Worm (Caenorhabditis elegans) whole organism, mixed stage, embryonic: ENCODE measurements around the gene F41H10.4.

Experiments used
- bed-3 ChIP-seq: fragments of 200-800 bp; sonication (Bioruptor generic); optimal IDR thresholded peaks from 3 replicates; lab custom pipeline; 2018; ENCODE audit warnings: mild to moderate bottlenecking, missing genetic modification characterization, moderate library complexity, missing compliant biosample characterization
- ceh-39 ChIP-seq: fragments of 150-350 bp; optimal IDR thresholded peaks from 2 replicates; lab custom pipeline; 2014; ENCODE audit warnings: missing biosample characterization, missing genetic modification characterization
- elt-3 ChIP-seq: fragments of 150-350 bp; optimal IDR thresholded peaks from 2 replicates; lab custom pipeline; 2014; ENCODE audit warnings: missing biosample characterization, missing genetic modification characterization
- hlh-1 ChIP-seq: fragments of 150-350 bp; optimal IDR thresholded peaks from 2 replicates; lab custom pipeline; 2014; ENCODE audit warnings: missing biosample characterization, missing genetic modification reagents, missing genetic modification characterization
- lin-13 ChIP-seq: fragments of 150-350 bp; optimal IDR thresholded peaks from 2 replicates; lab custom pipeline; 2014; ENCODE audit warnings: missing biosample characterization, missing genetic modification characterization
- lsy-2 ChIP-seq: fragments of 150-350 bp; optimal IDR thresholded peaks from 2 replicates; lab custom pipeline; 2014; ENCODE audit warnings: missing biosample characterization, missing genetic modification characterization
- mep-1 ChIP-seq: fragments of 150-350 bp; optimal IDR thresholded peaks from 2 replicates; lab custom pipeline; 2017; ENCODE audit warnings: missing biosample characterization, missing genetic modification reagents, missing genetic modification characterization, inconsistent platforms
- nhr-12 ChIP-seq: fragments of 150-350 bp; optimal IDR thresholded peaks from 2 replicates; lab custom pipeline; 2014; ENCODE audit warnings: missing biosample characterization, missing genetic modification characterization
- nhr-76 ChIP-seq: sonication (generic microtip); optimal IDR thresholded peaks from 2 replicates; lab custom pipeline; 2017; ENCODE audit warnings: missing biosample characterization, missing genetic modification characterization
- pha-4 ChIP-seq: fragments of 150-350 bp; optimal IDR thresholded peaks from 2 replicates; lab custom pipeline; 2018; ENCODE audit warnings: missing biosample characterization, missing genetic modification reagents, missing genetic modification characterization
- snpc-4 ChIP-seq: fragments of 150-350 bp; optimal IDR thresholded peaks from 2 replicates; lab custom pipeline; 2014; ENCODE audit warnings: missing biosample characterization, missing genetic modification characterization
- unc-62 ChIP-seq: fragments of 150-350 bp; optimal IDR thresholded peaks from 2 replicates; lab custom pipeline; 2014; ENCODE audit warnings: missing biosample characterization, missing genetic modification reagents, missing genetic modification characterization
- ztf-11 ChIP-seq: fragments of 150-350 bp; optimal IDR thresholded peaks from 2 replicates; lab custom pipeline; 2014; ENCODE audit warnings: missing biosample characterization, missing genetic modification characterization

DNA sequence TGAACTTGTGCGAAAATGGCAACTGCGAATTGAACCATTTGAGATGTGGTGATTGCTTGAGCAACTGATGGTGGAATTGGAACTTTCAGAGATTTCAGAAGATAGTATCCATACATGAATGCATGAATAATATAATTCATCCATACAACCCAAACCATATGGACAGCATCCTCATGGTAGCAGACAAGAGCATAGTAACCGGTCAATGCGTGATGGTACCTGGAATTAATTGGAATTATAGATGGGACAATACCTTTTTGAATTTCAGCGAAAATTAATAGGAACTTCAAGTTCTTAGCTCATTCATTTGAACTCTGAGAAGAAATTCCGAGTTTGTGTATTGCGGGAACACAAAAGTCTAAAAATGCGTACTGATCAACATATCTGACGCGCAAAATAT, 10.6 kb downstream of the F41H10.4 start:
- TF ChIP-seq elt-3 (no peak), hlh-1 (no peak), snpc-4 (no peak), ceh-39 (tag; lab: Kevin White, UChicago) (no peak), nhr-12 (tag; lab: Kevin White, UChicago) (no peak), lin-13 (tag; lab: Kevin White, UChicago) (no peak), unc-62 (no peak), ztf-11 (no peak), lsy-2 (tag; lab: Kevin White, UChicago) (no peak), mep-1 (tag; lab: Kevin White, UChicago) (no peak), pha-4 (no peak), nhr-76 (no peak), bed-3 (GFP tag; lab: Kevin White, UChicago) (no peak)
